Fruit fly (Drosophila melanogaster) whole organism, embryonic: ENCODE results near the gene SrpRbeta.

Source experiments
- Atf6 ChIP-seq: fragments of 200-800 bp; sonication (Bioruptor generic); IDR thresholded peaks from 2 replicates; pipeline ENCODE4 v1.3.6; 2022; ENCODE audit warnings: missing biosample characterization, missing genetic modification characterization
- CG10543 ChIP-seq: fragments of 200-800 bp; sonication (Bioruptor generic); optimal IDR thresholded peaks from 3 replicates; lab custom pipeline; 2017; ENCODE audit warnings: missing biosample characterization, mild to moderate bottlenecking, missing genetic modification characterization, moderate library complexity
- CG11456 ChIP-seq: fragments of 200-800 bp; sonication (Bioruptor generic); IDR thresholded peaks from 3 replicates; pipeline ENCODE4 v1.3.6; 2022; ENCODE audit warnings: missing biosample characterization, missing genetic modification characterization
- CG11560 ChIP-seq: fragments of 200-800 bp; sonication (Bioruptor generic); IDR thresholded peaks from 3 replicates; pipeline ENCODE4 v1.3.6; 2022; ENCODE audit warnings: missing biosample characterization, missing genetic modification characterization
- CG12391 ChIP-seq: fragments of 200-800 bp; sonication (Bioruptor generic); optimal IDR thresholded peaks from 3 replicates; lab custom pipeline; 2018; ENCODE audit warnings: missing biosample characterization, mild to moderate bottlenecking, missing genetic modification characterization, moderate library complexity
- CG17802 ChIP-seq: fragments of 200-800 bp; sonication (Bioruptor generic); optimal IDR thresholded peaks from 2 replicates; lab custom pipeline; 2018; ENCODE audit warnings: missing biosample characterization, mild to moderate bottlenecking, missing genetic modification characterization, moderate library complexity
- CG18262 ChIP-seq: fragments of 200-800 bp; optimal IDR thresholded peaks from 3 replicates; lab custom pipeline; 2019; ENCODE audit warnings: missing biosample characterization, mild to moderate bottlenecking, missing genetic modification characterization, moderate library complexity
- CG18599 ChIP-seq: fragments of 200-800 bp; sonication (Bioruptor generic); optimal IDR thresholded peaks from 3 replicates; lab custom pipeline; 2017; ENCODE audit warnings: missing biosample characterization, missing genetic modification characterization, mild to moderate bottlenecking, moderate library complexity, missing genetic modification reagents
- CG2116 ChIP-seq: fragments of 200-800 bp; sonication (Bioruptor generic); optimal IDR thresholded peaks from 3 replicates; lab custom pipeline; 2018; ENCODE audit warnings: missing biosample characterization, mild to moderate bottlenecking, missing genetic modification characterization
- CG2678 ChIP-seq: fragments of 200-800 bp; sonication (Bioruptor generic); optimal IDR thresholded peaks from 3 replicates; lab custom pipeline; 2019; ENCODE audit warnings: missing biosample characterization, mild to moderate bottlenecking, missing genetic modification characterization, moderate library complexity
- CG31224 ChIP-seq: fragments of 200-800 bp; sonication (Bioruptor generic); IDR thresholded peaks from 2 replicates; pipeline ENCODE4 v1.3.6; 2022; ENCODE audit warnings: missing biosample characterization, missing genetic modification characterization
- CG3281 ChIP-seq: fragments of 200-800 bp; sonication (Bioruptor generic); optimal IDR thresholded peaks from 3 replicates; lab custom pipeline; 2017; ENCODE audit warnings: missing biosample characterization, mild to moderate bottlenecking, missing genetic modification characterization
- CG34376 ChIP-seq: fragments of 200-800 bp; sonication (Bioruptor generic); optimal IDR thresholded peaks from 2 replicates; lab custom pipeline; 2018; ENCODE audit warnings: missing biosample characterization, mild to moderate bottlenecking, missing genetic modification characterization
- CG6272 ChIP-seq: fragments of 200-800 bp; sonication (Bioruptor generic); IDR thresholded peaks from 2 replicates; pipeline ENCODE4 v1.3.6; 2022; ENCODE audit warnings: missing biosample characterization, missing genetic modification characterization
- CG6765 ChIP-seq: fragments of 200-800 bp; sonication (Bioruptor generic); optimal IDR thresholded peaks from 3 replicates; lab custom pipeline; 2017; ENCODE audit warnings: missing biosample characterization, mild to moderate bottlenecking, missing genetic modification characterization
- CG6791 ChIP-seq: fragments of 200-800 bp; sonication (Bioruptor generic); IDR thresholded peaks from 3 replicates; pipeline ENCODE4 v1.3.6; 2022; ENCODE audit warnings: missing biosample characterization, missing genetic modification characterization; ENCODE audit not compliant: partially characterized antibody
- CG7372 ChIP-seq: fragments of 200-800 bp; sonication (Bioruptor generic); IDR thresholded peaks from 2 replicates; pipeline ENCODE4 v1.3.6; 2022; ENCODE audit warnings: missing biosample characterization, missing genetic modification characterization
- CG7963 ChIP-seq: fragments of 200-800 bp; sonication (Bioruptor generic); IDR thresholded peaks from 3 replicates; pipeline ENCODE4 v1.3.6; 2022; ENCODE audit warnings: missing biosample characterization, missing genetic modification characterization; ENCODE audit not compliant: partially characterized antibody
- CG8388 ChIP-seq: fragments of 200-800 bp; sonication (Bioruptor generic); optimal IDR thresholded peaks from 2 replicates; lab custom pipeline; 2019; ENCODE audit warnings: missing biosample characterization, mild to moderate bottlenecking, missing genetic modification characterization, moderate library complexity
- CG9932 ChIP-seq: fragments of 200-800 bp; sonication (Bioruptor generic); IDR thresholded peaks from 2 replicates; pipeline ENCODE4 v1.3.6; 2022; ENCODE audit warnings: missing biosample characterization, missing genetic modification characterization
- Camta ChIP-seq: fragments of 200-800 bp; sonication (Bioruptor generic); optimal IDR thresholded peaks from 2 replicates; lab custom pipeline; 2016; ENCODE audit warnings: missing biosample characterization, missing genetic modification characterization
- Dll ChIP-seq: fragments of 200-800 bp; sonication (Bioruptor generic); IDR thresholded peaks from 4 replicates; pipeline ENCODE4 v1.3.6; 2022; ENCODE audit warnings: missing biosample characterization, missing genetic modification characterization; ENCODE audit not compliant: partially characterized antibody
- Elba2 ChIP-seq: fragments of 200-800 bp; sonication (Bioruptor generic); optimal IDR thresholded peaks from 3 replicates; lab custom pipeline; 2016; ENCODE audit warnings: missing biosample characterization, missing genetic modification characterization
- GATAe ChIP-seq: fragments of 200-800 bp; sonication (Bioruptor generic); conservative IDR thresholded peaks from 2 replicates; pipeline ENCODE4 v1.3.6; 2022; ENCODE audit warnings: missing biosample characterization, missing genetic modification characterization
- Hmr ChIP-seq: fragments of 200-800 bp; sonication (Bioruptor generic); optimal IDR thresholded peaks from 3 replicates; lab custom pipeline; 2017; ENCODE audit warnings: mild to moderate bottlenecking, missing biosample characterization, missing genetic modification reagents, missing genetic modification characterization
- Kr ChIP-seq: fragments of 200-800 bp; sonication (Bioruptor generic); optimal IDR thresholded peaks from 2 replicates; lab custom pipeline; 2017; ENCODE audit warnings: missing biosample characterization, mild to moderate bottlenecking, missing genetic modification characterization
- Mrtf ChIP-seq: fragments of 200-800 bp; sonication (Bioruptor generic); IDR thresholded peaks from 3 replicates; pipeline ENCODE4 v1.3.6; 2022; ENCODE audit warnings: missing biosample characterization, missing genetic modification characterization
- caup ChIP-seq: fragments of 200-800 bp; sonication (Bioruptor generic); optimal IDR thresholded peaks from 3 replicates; lab custom pipeline; 2017; ENCODE audit warnings: missing biosample characterization, mild to moderate bottlenecking, missing genetic modification characterization, moderate library complexity; ENCODE audit not compliant: severe bottlenecking
- chif ChIP-seq, 2 experiments: fragments of 200-800 bp; sonication (Bioruptor generic); optimal IDR thresholded peaks; 3 replicates each; lab custom pipeline; 2016; ENCODE audit warnings: missing biosample characterization in 2 of 2, missing genetic modification characterization in 2 of 2
- chinmo ChIP-seq: fragments of 200-800 bp; sonication (Bioruptor generic); IDR thresholded peaks from 4 replicates; pipeline ENCODE4 v1.3.6; 2022; ENCODE audit warnings: missing biosample characterization, missing genetic modification characterization; ENCODE audit not compliant: partially characterized antibody
- chm ChIP-seq: fragments of 200-800 bp; sonication (Bioruptor generic); IDR thresholded peaks from 2 replicates; pipeline ENCODE4 v1.3.6; 2022; ENCODE audit warnings: missing biosample characterization, missing genetic modification characterization
- dm ChIP-seq: fragments of 200-800 bp; sonication (Bioruptor generic); optimal IDR thresholded peaks from 3 replicates; lab custom pipeline; 2016; ENCODE audit warnings: missing biosample characterization, missing genetic modification characterization
- dpn ChIP-seq, 2 experiments: fragments of 200-800 bp; sonication (Bioruptor generic); optimal IDR thresholded peaks; 3 replicates each; lab custom pipeline; 2016; ENCODE audit warnings: missing biosample characterization in 2 of 2, missing genetic modification characterization in 2 of 2
- eyg ChIP-seq: fragments of 200-800 bp; sonication (Bioruptor generic); optimal IDR thresholded peaks from 3 replicates; lab custom pipeline; 2016; ENCODE audit warnings: missing biosample characterization, missing genetic modification characterization
- ftz-f1 ChIP-seq: fragments of 200-800 bp; sonication (Bioruptor generic); optimal IDR thresholded peaks from 2 replicates; lab custom pipeline; 2016; ENCODE audit warnings: missing biosample characterization, missing genetic modification characterization
- gcm2 ChIP-seq: fragments of 200-800 bp; sonication (Bioruptor generic); optimal IDR thresholded peaks from 2 replicates; lab custom pipeline; 2016; ENCODE audit warnings: missing biosample characterization, missing genetic modification characterization
- nom ChIP-seq: fragments of 200-800 bp; sonication (Bioruptor generic); optimal IDR thresholded peaks from 2 replicates; lab custom pipeline; 2017; ENCODE audit warnings: missing biosample characterization, missing genetic modification characterization, mild to moderate bottlenecking, moderate library complexity, missing genetic modification reagents
- otp ChIP-seq: fragments of 200-800 bp; sonication (Bioruptor generic); IDR thresholded peaks from 3 replicates; pipeline ENCODE4, ENCODE4 v1.3.6; 2022; ENCODE audit warnings: missing biosample characterization, missing genetic modification characterization
- p53 ChIP-seq: fragments of 200-800 bp; sonication (Bioruptor generic); optimal IDR thresholded peaks from 2 replicates; lab custom pipeline; 2016; ENCODE audit warnings: missing biosample characterization, missing genetic modification characterization
- pan ChIP-seq, 4 experiments: fragments of >200 bp in 3 of 4; fragments of 200-800 bp in 1 of 4; sonication (Bioruptor generic) in 1 of 4; optimal IDR thresholded peaks in 3 of 4; IDR thresholded peaks in 1 of 4; 2 replicates each; pipeline versions ENCODE4 v1.3.6 to Lab custom; 2017 to 2022; ENCODE audit warnings: missing biosample characterization in 2 of 4, missing genetic modification characterization in 2 of 4, mixed read lengths in 1 of 4
- pfk ChIP-seq: fragments of 200-800 bp; sonication (Bioruptor generic); optimal IDR thresholded peaks from 2 replicates; lab custom pipeline; 2018; ENCODE audit warnings: missing biosample characterization, mild to moderate bottlenecking, missing genetic modification characterization, moderate library complexity
- row ChIP-seq: fragments of 200-800 bp; sonication (Bioruptor generic); IDR thresholded peaks from 3 replicates; pipeline ENCODE4 v1.3.6; 2022; ENCODE audit warnings: missing biosample characterization, missing genetic modification characterization
- sens-2 ChIP-seq: fragments of 200-800 bp; sonication (Bioruptor generic); IDR thresholded peaks from 2 replicates; pipeline ENCODE4 v1.3.6; 2022; ENCODE audit warnings: missing biosample characterization, missing genetic modification characterization
- seq ChIP-seq: fragments of 200-800 bp; sonication (Bioruptor generic); IDR thresholded peaks from 2 replicates; pipeline ENCODE4 v1.3.6; 2022; ENCODE audit warnings: missing biosample characterization, missing genetic modification characterization
- wek ChIP-seq: fragments of 200-800 bp; sonication (Bioruptor generic); optimal IDR thresholded peaks from 3 replicates; lab custom pipeline; 2018; ENCODE audit warnings: missing biosample characterization, mild to moderate bottlenecking, missing genetic modification characterization, moderate library complexity
- zfh1 ChIP-seq: fragments of 200-800 bp; sonication (Bioruptor generic); IDR thresholded peaks from 3 replicates; pipeline ENCODE4 v1.3.6; 2022; ENCODE audit warnings: missing biosample characterization, missing genetic modification characterization

The SrpRbeta gene

dm6 chr3L:8689675-8690074 lies 30.4 kb downstream of the SrpRbeta start (continued):
- no peak for TF ChIP-seq CG12391 (tag; lab: Kevin White, UChicago)
- no peak for TF ChIP-seq CG8388 (GFP tag; lab: Kevin White, UChicago)
- no peak for TF ChIP-seq gcm2
- no peak for TF ChIP-seq Camta (GFP tag; lab: Kevin White, UChicago)
- TF ChIP-seq CG2116, result no peak
- TF ChIP-seq Elba2 (GFP tag; lab: Kevin White, UChicago), result no peak
- TF ChIP-seq, all 482 proteins: peak for 114

dm6 chr3L:8688694-8689291 lies 31.2 kb downstream of the SrpRbeta start:
- TF ChIP-seq CG11560, result no peak
- peak; percentile 71 for TF ChIP-seq pfk (GFP tag; lab: Kevin White, UChicago)
- TF ChIP-seq pan (optimal IDR thresholded peaks at IDR 0.05; lab: Kevin White, UChicago), result no peak
- peak in 1 of 2 experiments; percentile 24 for TF ChIP-seq pan (GFP tag; optimal IDR thresholded peaks at IDR 0.05 in 1 of 2, IDR thresholded peaks at IDR 0.05 in 1 of 2)
- TF ChIP-seq Kr (GFP tag; lab: Kevin White, UChicago), result no peak
- TF ChIP-seq Atf6 (GFP tag; lab: Robert Waterston, UW), result peak; percentile 58
- no peak for TF ChIP-seq dpn (GFP tag; optimal IDR thresholded peaks at IDR 0.05; lab: Kevin White, UChicago)
- peak; percentile 32; the same call in 1 of the 2 replicates for TF ChIP-seq CG7372 (GFP tag; lab: Robert Waterston, UW)
- TF ChIP-seq Mrtf (GFP tag; lab: Robert Waterston, UW), result 0 out of 3 replicates have a peak, but pooled peaks have one; percentile 34
- peak; percentile 28 for TF ChIP-seq CG34376 (GFP tag; lab: Kevin White, UChicago)
- TF ChIP-seq sens-2 (GFP tag; lab: Robert Waterston, UW), result no peak
- TF ChIP-seq wek (GFP tag; lab: Kevin White, UChicago), result no peak
- 0 out of 2 replicates have a peak, but pooled peaks have one; percentile 7 for TF ChIP-seq CG9932
- TF ChIP-seq chif (GFP tag; optimal IDR thresholded peaks at IDR 0.05; lab: Kevin White, UChicago), result no peak
- no peak for TF ChIP-seq CG7963 (GFP tag; lab: Robert Waterston, UW)
- TF ChIP-seq CG6765 (GFP tag; lab: Kevin White, UChicago), result no peak
- peak; percentile 26 for TF ChIP-seq CG18599 (GFP tag; lab: Kevin White, UChicago)
- no peak for TF ChIP-seq CG2678
- TF ChIP-seq CG10543 (GFP tag; lab: Kevin White, UChicago), result peak; percentile 18
- TF ChIP-seq GATAe, result no peak
- 0 out of 2 replicates have a peak, but pooled peaks have one; percentile 17 for TF ChIP-seq seq
- 0 out of 2 replicates have a peak, but pooled peaks have one; percentile 32 for TF ChIP-seq chm
- TF ChIP-seq CG11456 (GFP tag; lab: Robert Waterston, UW), result 0 out of 3 replicates have a peak, but pooled peaks have one; percentile 37
- 0 out of 2 replicates have a peak, but pooled peaks have one; percentile 12 for TF ChIP-seq CG31224
- TF ChIP-seq row (GFP tag; lab: Robert Waterston, UW), result 0 out of 3 replicates have a peak, but pooled peaks have one; percentile 15
- TF ChIP-seq CG3281 (GFP tag; lab: Kevin White, UChicago), result no peak
- TF ChIP-seq CG17802 (tag; lab: Kevin White, UChicago), result no peak
- 0 out of 3 replicates have a peak, but pooled peaks have one; percentile 14 for TF ChIP-seq zfh1
- no peak for TF ChIP-seq dm (GFP tag; lab: Kevin White, UChicago)
- 0 out of 4 replicates have a peak, but pooled peaks have one; percentile 19 for TF ChIP-seq Dll (GFP tag; lab: Robert Waterston, UW)
- no peak for TF ChIP-seq p53 (GFP tag; lab: Kevin White, UChicago)
- no peak for TF ChIP-seq CG6272 (GFP tag; lab: Robert Waterston, UW)
- TF ChIP-seq chinmo (GFP tag; lab: Robert Waterston, UW), result peak; percentile 76; the same call in 1 of the 4 replicates
- TF ChIP-seq otp (GFP tag; lab: Robert Waterston, UW), result no peak
- peak; percentile 15 for TF ChIP-seq eyg
- TF ChIP-seq caup, result peak; percentile 4
- TF ChIP-seq nom (GFP tag; lab: Kevin White, UChicago), result peak; percentile 5
- peak; percentile 11 for TF ChIP-seq Hmr (GFP tag; lab: Kevin White, UChicago)
- 0 out of 3 replicates have a peak, but pooled peaks have one; percentile 10 for TF ChIP-seq CG6791 (GFP tag; lab: Robert Waterston, UW)
- TF ChIP-seq ftz-f1 (GFP tag; lab: Kevin White, UChicago), result peak; percentile 75
- no peak for TF ChIP-seq CG18262 (tag; lab: Kevin White, UChicago)
